Worm (Caenorhabditis elegans) whole organism, midembryonic: ENCODE measurements around the gene inft-2.

Experiments used
- cog-1 ChIP-seq: sonication (generic microtip); optimal IDR thresholded peaks from 2 replicates; lab custom pipeline; 2016; ENCODE audit warnings: missing genetic modification characterization, missing compliant biosample characterization
- flt-1 ChIP-seq: fragments of 200-800 bp; sonication (Bioruptor generic); IDR thresholded peaks from 2 replicates; pipeline ENCODE4 v1.3.6; 2022; ENCODE audit warnings: missing genetic modification characterization, missing compliant biosample characterization
- klf-2 ChIP-seq: fragments of 200-800 bp; sonication (Bioruptor generic); conservative IDR thresholded peaks from 2 replicates; pipeline ENCODE4 v1.3.6; 2022; ENCODE audit warnings: missing genetic modification reagents, missing genetic modification characterization, missing compliant biosample characterization
- ztf-23 ChIP-seq: fragments of 200-800 bp; sonication (Bioruptor generic); IDR thresholded peaks from 2 replicates; pipeline ENCODE4 v1.3.6; 2022; ENCODE audit warnings: missing genetic modification reagents, missing genetic modification characterization, missing compliant biosample characterization
- ztf-29 ChIP-seq: fragments of 200-800 bp; sonication (Bioruptor generic); IDR thresholded peaks from 2 replicates; pipeline ENCODE4 v1.3.6; 2022; ENCODE audit warnings: missing genetic modification reagents, missing genetic modification characterization, missing compliant biosample characterization

- TF ChIP-seq ztf-29 (GFP tag; lab: Robert Waterston, UW) (no peak), flt-1 (GFP tag; lab: Robert Waterston, UW) (no peak), ztf-23 (GFP tag; lab: Robert Waterston, UW) (no peak), klf-2 (GFP tag; lab: Robert Waterston, UW) (no peak), cog-1 (tag; lab: Kevin White, UChicago) (no peak)
These were observed 2.6 kb upstream of the inft-2 start, which contains the start of gene far-4 for ce11 chrV:12999559-12999958.
